Worm (Caenorhabditis elegans) whole organism, midembryonic: Measurements from ENCODE around the gene T04C4.3.

Experiments
- T22C8.4 ChIP-seq: fragments of 200-800 bp; sonication (Bioruptor generic); IDR thresholded peaks from 2 replicates; pipeline ENCODE4 v1.3.6; 2022; ENCODE audit warnings: missing genetic modification characterization, missing compliant biosample characterization
- cog-1 ChIP-seq: sonication (generic microtip); optimal IDR thresholded peaks from 2 replicates; lab custom pipeline; 2016; ENCODE audit warnings: missing genetic modification characterization, missing compliant biosample characterization
- flt-1 ChIP-seq: fragments of 200-800 bp; sonication (Bioruptor generic); IDR thresholded peaks from 2 replicates; pipeline ENCODE4 v1.3.6; 2022; ENCODE audit warnings: missing genetic modification characterization, missing compliant biosample characterization
- ref-1 ChIP-seq: fragments of 200-800 bp; sonication (Bioruptor generic); conservative IDR thresholded peaks from 2 replicates; pipeline ENCODE4 v1.3.6; 2022; ENCODE audit warnings: missing genetic modification reagents, missing genetic modification characterization, missing compliant biosample characterization
- tab-1 ChIP-seq: fragments of 200-800 bp; sonication (Bioruptor generic); IDR thresholded peaks from 2 replicates; pipeline ENCODE4 v1.3.6; 2022; ENCODE audit warnings: missing genetic modification characterization, missing compliant biosample characterization
- ztf-29 ChIP-seq: fragments of 200-800 bp; sonication (Bioruptor generic); IDR thresholded peaks from 2 replicates; pipeline ENCODE4 v1.3.6; 2022; ENCODE audit warnings: missing genetic modification reagents, missing genetic modification characterization, missing compliant biosample characterization

DNA sequence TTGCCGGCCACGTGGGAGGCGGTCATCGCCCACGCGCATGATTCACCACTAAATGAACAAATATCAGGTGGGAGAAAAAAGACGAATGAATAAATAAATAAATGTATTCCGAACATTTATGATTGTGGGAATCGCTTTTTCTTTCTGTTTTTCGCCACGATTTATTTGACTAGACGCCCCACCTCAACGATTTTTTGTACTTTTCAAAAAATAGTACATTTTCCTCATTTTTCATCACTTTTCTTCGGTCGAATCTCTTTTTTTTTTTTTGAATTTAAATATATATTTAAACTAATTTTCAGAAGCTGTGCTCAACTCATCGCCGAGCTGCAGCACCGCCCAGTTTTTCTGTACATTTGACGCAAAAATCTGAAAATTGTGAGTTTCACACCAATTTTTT lies 5.9 kb upstream of the T04C4.3 start, which contains the start of gene fnip-2:
- TF ChIP-seq flt-1 (no peak), ref-1 (GFP tag; lab: Robert Waterston, UW) (no peak), T22C8.4 (no peak), ztf-29 (GFP tag; lab: Robert Waterston, UW) (no peak), tab-1 (no peak), cog-1 (tag; lab: Kevin White, UChicago) (no peak)
